Worm (Caenorhabditis elegans): ENCODE data around the gene sre-40.
"Not testable (repeated sequence)": the region's sequence is repeated elsewhere in the genome, so short reads cannot be mapped to it uniquely, and the experiment has no call there.

Gene sre-40

DNA sequence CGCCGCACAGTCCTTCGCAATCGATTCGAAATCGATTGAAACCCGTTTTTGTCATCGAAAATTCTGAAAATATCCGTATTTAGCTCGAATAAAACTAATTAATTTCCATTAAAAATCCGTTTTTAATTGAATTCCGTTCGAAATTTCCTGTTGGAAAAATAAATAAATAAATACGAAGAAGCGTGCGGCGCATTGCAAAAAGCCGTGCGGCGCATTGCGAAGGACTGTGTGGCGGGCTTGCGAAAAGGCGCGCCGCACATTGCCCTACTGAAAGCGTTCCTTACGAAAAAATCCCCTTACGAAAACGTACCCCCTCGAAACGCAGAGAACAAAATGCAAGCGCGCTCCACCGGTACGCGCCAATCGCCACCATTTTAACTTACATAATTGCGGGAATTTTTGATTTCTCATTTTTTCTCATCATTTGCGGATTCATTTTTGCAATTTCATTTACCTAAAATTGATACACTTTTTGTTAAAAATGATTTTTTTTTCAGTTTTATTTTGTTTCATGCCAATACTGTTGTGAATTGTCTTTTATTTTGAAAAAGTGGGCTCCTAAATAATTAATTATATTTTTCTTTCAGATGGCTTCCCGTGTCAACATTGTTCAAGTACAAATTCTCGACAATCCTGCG is 18.0 kb upstream of the sre-40 start, which contains the start of gene unc-85:
Gene unc-85, plus strand, starts transcription at position 588 of the 638 bp plus-strand sequence.
- TF ChIP-seq lin-13 (GFP tag; optimal IDR thresholded peaks at IDR 0.05), result peak; percentile 65
- peak; percentile 78 for TF ChIP-seq sma-3 (GFP tag; optimal IDR thresholded peaks at IDR 0.05)
- TF ChIP-seq nhr-21 (tag; optimal IDR thresholded peaks at IDR 0.05), result peak; percentile 17
- TF ChIP-seq C34F6.9 (tag; optimal IDR thresholded peaks at IDR 0.05), result peak; percentile 62
- TF ChIP-seq nhr-129 (tag; optimal IDR thresholded peaks at IDR 0.05), result peak; percentile 71
- TF ChIP-seq sma-9 (GFP tag; optimal IDR thresholded peaks at IDR 0.05), result peak; percentile 22
- not testable (repeated sequence) for TF ChIP-seq sma-9 (tag; optimal IDR thresholded peaks at IDR 0.05)
- TF ChIP-seq unc-55 (GFP tag; optimal IDR thresholded peaks at IDR 0.05), result peak; percentile 69
- peak; percentile 66 to 89 for TF ChIP-seq lsy-2 (tag; optimal IDR thresholded peaks at IDR 0.05)
- TF ChIP-seq lin-11 (tag; optimal IDR thresholded peaks at IDR 0.05), result peak; percentile 23
- TF ChIP-seq F13H6.1 (tag; optimal IDR thresholded peaks at IDR 0.05), result peak; percentile 80
- TF ChIP-seq mdl-1 (tag; optimal IDR thresholded peaks at IDR 0.05), result peak in 1 of 2 experiments; percentile 44
- TF ChIP-seq nhr-25 (tag; optimal IDR thresholded peaks at IDR 0.05), result peak; percentile 69
- TF ChIP-seq nhr-6 (tag; optimal IDR thresholded peaks at IDR 0.05), result peak; percentile 22
- peak; percentile 58 for TF ChIP-seq gmeb-1 (tag; optimal IDR thresholded peaks at IDR 0.05)
- TF ChIP-seq crh-2 (tag; optimal IDR thresholded peaks at IDR 0.05), result peak; percentile 73

DNA sequence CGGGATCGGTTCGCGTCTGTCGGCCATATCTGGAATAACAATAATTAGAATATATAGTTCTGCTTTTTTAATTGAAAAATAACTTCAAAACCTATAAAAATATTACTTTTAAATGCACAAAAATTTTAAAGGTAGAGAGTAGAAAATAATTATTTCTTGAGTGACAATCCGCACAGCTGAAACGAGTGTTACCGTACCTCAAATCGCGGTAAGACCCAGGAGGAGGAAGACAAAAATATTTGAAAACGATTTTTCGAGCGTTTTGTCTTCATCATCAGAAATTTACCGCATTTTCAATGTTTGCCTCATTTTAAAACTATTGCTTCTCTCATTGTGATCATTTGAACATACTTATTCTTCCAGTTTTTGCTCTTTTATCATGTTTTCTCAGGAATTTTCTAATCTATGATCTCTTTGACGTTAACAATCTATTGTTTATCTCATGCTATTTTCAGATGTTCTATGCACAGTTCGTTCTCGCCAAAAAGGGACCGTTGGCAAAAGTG is 14.7 kb upstream of the sre-40 start, which contains the start of the genes rpn-5 and scc-1:
Gene rpn-5, minus strand, starts transcription at position 162 of the 506 bp plus-strand sequence.
Gene scc-1, plus strand, starts transcription at position 456 of the 506 bp plus-strand sequence.
- TF ChIP-seq nhr-23 (tag; optimal IDR thresholded peaks at IDR 0.05), result no peak
- TF ChIP-seq unc-62 (GFP tag; optimal IDR thresholded peaks at IDR 0.05), result no peak
- no peak for TF ChIP-seq lin-39 (tag; optimal IDR thresholded peaks at IDR 0.05)
- peak; percentile 47 for TF ChIP-seq snpc-4 (tag; optimal IDR thresholded peaks at IDR 0.05)
- peak; percentile 48 for TF ChIP-seq ZK546.5 (tag; optimal IDR thresholded peaks at IDR 0.05)
- TF ChIP-seq nhr-25 (tag; optimal IDR thresholded peaks at IDR 0.05), result peak; percentile 67
- TF ChIP-seq elt-1 (tag; optimal IDR thresholded peaks at IDR 0.05), result no peak
- TF ChIP-seq mdl-1 (tag; optimal IDR thresholded peaks at IDR 0.05), result no peak
- TF ChIP-seq lin-11 (tag; optimal IDR thresholded peaks at IDR 0.05), result peak; percentile 53
- TF ChIP-seq nhr-21 (tag; optimal IDR thresholded peaks at IDR 0.05), result peak; percentile 70
- TF ChIP-seq sma-3 (GFP tag; optimal IDR thresholded peaks at IDR 0.05), result peak; percentile 56
- no peak for TF ChIP-seq unc-39 (tag; optimal IDR thresholded peaks at IDR 0.05)
- no peak for TF ChIP-seq ztf-1 (GFP tag; conservative IDR thresholded peaks at IDR 0.05)
- peak; percentile 4 for TF ChIP-seq sem-4 (tag; optimal IDR thresholded peaks at IDR 0.05)
- peak; percentile 71 for TF ChIP-seq sma-9 (GFP tag; optimal IDR thresholded peaks at IDR 0.05)
- no peak for TF ChIP-seq sma-9 (tag; optimal IDR thresholded peaks at IDR 0.05)
- TF ChIP-seq F13H6.1 (tag; optimal IDR thresholded peaks at IDR 0.05), result peak; percentile 25
- peak; percentile 79 for TF ChIP-seq lin-13 (GFP tag; optimal IDR thresholded peaks at IDR 0.05)
- peak; percentile 98 to 99 for TF ChIP-seq lsy-2 (tag; optimal IDR thresholded peaks at IDR 0.05)
- TF ChIP-seq mab-5 (tag; optimal IDR thresholded peaks at IDR 0.05), result peak; percentile 55
- TF ChIP-seq crh-2 (tag; optimal IDR thresholded peaks at IDR 0.05), result peak; percentile 84
- peak; percentile 98 for TF ChIP-seq skn-1 (tag; optimal IDR thresholded peaks at IDR 0.05)
- TF ChIP-seq dmd-4 (tag; optimal IDR thresholded peaks at IDR 0.05), result no peak
- peak; percentile 85 for TF ChIP-seq C34F6.9 (tag; optimal IDR thresholded peaks at IDR 0.05)
- TF ChIP-seq Y55F3AM.14 (GFP tag; optimal IDR thresholded peaks at IDR 0.05), result no peak
- TF ChIP-seq blmp-1 (tag; optimal IDR thresholded peaks at IDR 0.05; ENCODE audit: insufficient read depth), result peak; percentile 38
- TF ChIP-seq egl-27 (tag; optimal IDR thresholded peaks at IDR 0.05), result peak; percentile 33
- peak; percentile 43 for TF ChIP-seq fos-1 (tag; optimal IDR thresholded peaks at IDR 0.05)
- no peak for TF ChIP-seq elt-3 (tag; optimal IDR thresholded peaks at IDR 0.05)
- TF ChIP-seq nhr-6 (tag; optimal IDR thresholded peaks at IDR 0.05), result no peak
- TF ChIP-seq nhr-237 (tag; optimal IDR thresholded peaks at IDR 0.05), result no peak
- TF ChIP-seq nhr-12 (tag; optimal IDR thresholded peaks at IDR 0.05), result no peak
- TF ChIP-seq nhr-11 (tag; optimal IDR thresholded peaks at IDR 0.05), result no peak
- TF ChIP-seq alr-1 (tag; optimal IDR thresholded peaks at IDR 0.05), result no peak
- TF ChIP-seq R02D3.7 (tag; optimal IDR thresholded peaks at IDR 0.05), result peak; percentile 20
- TF ChIP-seq zag-1 (tag; optimal IDR thresholded peaks at IDR 0.05), result no peak
- no peak for TF ChIP-seq mbf-1 (tag; optimal IDR thresholded peaks at IDR 0.05)
- TF ChIP-seq ama-1 (optimal IDR thresholded peaks at IDR 0.05), result no peak
- no peak for TF ChIP-seq ceh-82 (tag; optimal IDR thresholded peaks at IDR 0.05)
- no peak for TF ChIP-seq aly-2 (tag; optimal IDR thresholded peaks at IDR 0.05)
- no peak for TF ChIP-seq nhr-10 (tag; optimal IDR thresholded peaks at IDR 0.05)
- TF ChIP-seq ztf-11 (tag; optimal IDR thresholded peaks at IDR 0.05), result no peak
- no peak for TF ChIP-seq nhr-77 (tag; optimal IDR thresholded peaks at IDR 0.05)
- TF ChIP-seq ztf-4 (tag; optimal IDR thresholded peaks at IDR 0.05), result no peak
- no peak for TF ChIP-seq ceh-16 (tag; optimal IDR thresholded peaks at IDR 0.05)
- TF ChIP-seq gmeb-1 (tag; optimal IDR thresholded peaks at IDR 0.05), result peak; percentile 91
- peak; percentile 95 for TF ChIP-seq unc-55 (GFP tag; optimal IDR thresholded peaks at IDR 0.05)
- TF ChIP-seq nhr-129 (tag; optimal IDR thresholded peaks at IDR 0.05), result peak; percentile 81
- no peak for TF ChIP-seq peb-1 (tag; optimal IDR thresholded peaks at IDR 0.05)
